Fruit fly (Drosophila melanogaster) whole organism, prepupa: Measurements from ENCODE around the gene Polr3G.

Experiments
- Ets96B ChIP-seq: fragments of 200-800 bp; optimal IDR thresholded peaks from 2 replicates; lab custom pipeline; 2019; ENCODE audit warnings: missing biosample characterization, mild to moderate bottlenecking, missing genetic modification characterization, moderate library complexity
- Sox102F ChIP-seq: fragments of 200-800 bp; sonication (Bioruptor generic); optimal IDR thresholded peaks from 2 replicates; lab custom pipeline; 2016; ENCODE audit warnings: missing biosample characterization, mild to moderate bottlenecking, missing genetic modification characterization

DNA sequence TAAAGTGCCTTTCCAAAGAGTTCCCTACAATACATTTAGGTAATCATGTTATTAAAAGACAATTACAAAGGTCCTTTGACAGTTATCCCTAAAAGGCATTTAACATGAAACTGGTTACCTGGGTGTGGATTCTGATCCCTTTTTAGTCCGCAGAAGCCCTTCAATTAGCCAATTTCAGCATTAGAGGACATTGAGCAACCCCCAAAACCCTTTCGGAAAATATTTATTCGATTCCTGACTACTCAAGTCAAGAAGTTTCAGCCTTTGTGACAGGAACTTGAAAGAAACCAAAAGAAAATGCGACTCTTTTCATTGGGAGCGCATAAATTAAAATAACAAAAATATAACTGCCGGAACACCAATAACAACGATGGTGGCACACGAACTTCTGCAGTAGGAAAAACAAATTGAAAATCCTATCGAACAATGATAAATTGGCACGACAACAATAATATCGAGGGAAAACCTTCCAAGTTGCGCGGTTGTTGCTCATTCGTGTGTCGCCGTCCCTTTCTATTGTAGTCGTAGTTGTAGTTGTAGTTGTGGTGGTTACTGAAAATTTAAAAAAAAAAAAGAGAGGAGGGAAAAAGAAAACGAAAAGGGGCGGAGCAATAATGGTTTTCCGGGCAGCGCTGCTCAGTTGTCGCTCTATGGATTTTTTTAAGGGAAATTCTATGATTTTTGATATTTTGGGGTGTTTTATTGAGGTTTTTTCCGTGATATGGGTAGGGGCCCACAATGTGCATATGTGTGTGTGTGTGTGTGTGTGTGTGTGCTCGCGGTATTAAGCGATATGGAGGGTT lies 18.9 kb upstream of the Polr3G start:
- no peak for TF ChIP-seq Ets96B (tag; lab: Kevin White, UChicago)
- no peak for TF ChIP-seq Sox102F
